Worm (Caenorhabditis elegans): Measurements from ENCODE around the gene nhr-103.

nhr-103 gene

DNA sequence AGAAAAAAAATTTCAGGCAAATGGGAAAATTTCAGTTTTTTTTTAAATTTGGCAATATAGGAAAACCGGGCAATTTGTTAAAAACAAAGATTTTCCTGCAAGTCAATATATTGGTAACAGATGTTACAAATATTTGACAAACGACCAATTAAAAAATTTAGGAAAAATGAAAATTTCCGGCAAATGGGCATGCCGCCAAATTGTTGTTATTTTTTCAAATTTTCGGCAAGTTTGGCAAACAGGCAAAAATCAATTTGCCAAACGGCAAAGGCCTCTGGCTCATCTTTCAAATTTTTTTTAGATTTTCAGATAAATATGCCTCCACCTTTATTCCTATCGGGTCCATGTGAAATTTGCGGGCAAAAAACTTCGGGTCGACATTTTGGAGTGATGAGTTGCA, 3.5 kb upstream of the nhr-103 start, which contains the start of gene nhr-128:
Gene nhr-128, plus strand, starts transcription at position 301 of the 400 bp plus-strand sequence.
- no peak for TF ChIP-seq mml-1 (tag; optimal IDR thresholded peaks at IDR 0.05)
- TF ChIP-seq pqm-1 (tag; optimal IDR thresholded peaks at IDR 0.05) = no peak
- no peak for TF ChIP-seq ceh-28 (tag; optimal IDR thresholded peaks at IDR 0.05)
- no peak for TF ChIP-seq elt-1 (tag; optimal IDR thresholded peaks at IDR 0.05)
- no peak for TF ChIP-seq ZK546.5 (tag; optimal IDR thresholded peaks at IDR 0.05)
- TF ChIP-seq nhr-12 (tag; optimal IDR thresholded peaks at IDR 0.05) = no peak
- no peak for TF ChIP-seq nhr-67 (tag; optimal IDR thresholded peaks at IDR 0.05)
- no peak for TF ChIP-seq lin-15B (tag; optimal IDR thresholded peaks at IDR 0.05)
- no peak for TF ChIP-seq nhr-43 (tag; optimal IDR thresholded peaks at IDR 0.05; ENCODE audit: poor library complexity, severe bottlenecking)
- no peak for TF ChIP-seq lsy-12 (tag; optimal IDR thresholded peaks at IDR 0.05)
- no peak for TF ChIP-seq pha-4 (tag; optimal IDR thresholded peaks at IDR 0.05)
- no peak for TF ChIP-seq nhr-237 (tag; optimal IDR thresholded peaks at IDR 0.05)
- TF ChIP-seq fkh-10 (GFP tag; optimal IDR thresholded peaks at IDR 0.05) = no peak
- no peak for TF ChIP-seq nfya-1 (tag; optimal IDR thresholded peaks at IDR 0.05; ENCODE audit: insufficient read depth)
- TF ChIP-seq nhr-28 (tag; optimal IDR thresholded peaks at IDR 0.05) = no peak
- no peak for TF ChIP-seq nhr-11 (tag; optimal IDR thresholded peaks at IDR 0.05)

DNA sequence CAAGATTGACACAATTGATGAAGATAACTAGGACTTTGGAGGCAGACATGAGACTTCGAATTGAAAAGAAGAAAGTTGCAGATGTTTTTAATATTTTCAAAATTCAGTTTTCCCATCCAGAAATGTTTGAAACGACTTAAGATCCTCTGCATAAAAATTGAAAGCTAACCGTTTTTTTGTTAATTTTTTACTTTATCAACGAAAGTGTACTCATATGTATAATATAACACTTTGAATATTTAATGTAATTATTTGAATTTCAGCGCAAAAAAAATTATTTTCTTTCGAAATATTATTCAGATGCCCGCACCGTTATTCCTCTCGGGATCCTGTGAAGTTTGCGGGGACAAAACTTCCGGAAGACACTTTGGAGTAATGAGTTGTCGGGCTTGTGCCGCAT, 1.7 kb downstream of the nhr-103 start, which contains the start of gene nhr-18:
Gene nhr-18, plus strand, starts transcription at position 301 of the 400 bp plus-strand sequence.
- TF ChIP-seq nhr-67 (tag; optimal IDR thresholded peaks at IDR 0.05) = no peak
- TF ChIP-seq nhr-76 (tag; optimal IDR thresholded peaks at IDR 0.05) = no peak
- TF ChIP-seq ztf-11 (tag; optimal IDR thresholded peaks at IDR 0.05) = no peak
- TF ChIP-seq zag-1 (tag; optimal IDR thresholded peaks at IDR 0.05) = no peak

DNA sequence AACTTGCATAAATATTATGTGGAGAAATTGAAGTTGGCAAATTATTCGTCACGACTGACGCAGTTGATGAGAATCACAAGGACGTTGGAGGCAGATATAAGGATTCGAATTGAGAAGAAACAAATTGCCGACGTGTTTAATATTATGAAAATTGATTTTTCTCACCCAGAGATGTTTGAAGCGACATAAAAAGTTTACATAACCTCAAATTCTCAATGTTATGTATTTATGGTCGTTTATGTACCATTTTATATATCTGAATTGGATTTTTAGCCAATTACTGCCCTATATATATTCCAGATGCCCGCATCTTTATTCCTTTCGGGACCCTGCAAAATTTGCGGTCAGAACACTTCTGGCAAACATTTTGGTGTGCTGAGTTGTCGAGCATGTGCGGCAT, 3.6 kb downstream of the nhr-103 start, which contains the start of gene nhr-126:
Gene nhr-126, plus strand, starts transcription at position 301 of the 400 bp plus-strand sequence.
- TF ChIP-seq lin-15B (tag; optimal IDR thresholded peaks at IDR 0.05) (no peak), nfya-1 (tag; optimal IDR thresholded peaks at IDR 0.05; ENCODE audit: insufficient read depth) (no peak), daf-12 (tag; optimal IDR thresholded peaks at IDR 0.05) (no peak), pqm-1 (tag; optimal IDR thresholded peaks at IDR 0.05) (no peak), nhr-237 (tag; optimal IDR thresholded peaks at IDR 0.05) (no peak), ztf-4 (tag; optimal IDR thresholded peaks at IDR 0.05) (no peak), unc-62 (GFP tag; optimal IDR thresholded peaks at IDR 0.05) (no peak), nhr-43 (tag; optimal IDR thresholded peaks at IDR 0.05; ENCODE audit: poor library complexity, severe bottlenecking) (no peak), lsy-12 (tag; optimal IDR thresholded peaks at IDR 0.05) (no peak), ceh-28 (tag; optimal IDR thresholded peaks at IDR 0.05) (no peak)

DNA sequence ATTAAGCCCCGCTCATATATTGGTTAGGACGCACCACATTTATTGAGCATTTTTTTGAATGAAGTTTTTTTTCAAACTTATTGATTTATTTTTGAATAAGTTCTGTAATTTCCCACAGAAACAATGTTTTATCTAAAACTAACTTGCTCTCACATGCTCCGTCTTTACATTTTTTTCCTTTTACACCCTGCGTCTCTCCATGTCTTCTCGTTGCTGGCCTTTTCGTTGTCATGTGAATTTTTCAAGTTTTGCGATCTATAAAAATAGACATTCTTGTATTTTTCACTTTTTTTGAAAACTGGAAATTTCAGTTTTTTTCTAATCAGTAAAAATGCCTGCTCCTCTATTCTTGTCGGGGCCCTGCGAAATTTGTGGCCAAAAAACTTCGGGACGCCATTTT, 5.7 kb downstream of the nhr-103 start, which contains the start of gene nhr-134:
Gene nhr-134, plus strand, starts transcription at position 312 of the 400 bp plus-strand sequence.
- TF ChIP-seq pha-4 (tag; optimal IDR thresholded peaks at IDR 0.05) (peak; percentile 63), ceh-16 (tag; optimal IDR thresholded peaks at IDR 0.05) (no peak), snpc-4 (tag; optimal IDR thresholded peaks at IDR 0.05) (peak; percentile 34), elt-2 (tag; optimal IDR thresholded peaks at IDR 0.05) (peak; percentile 53)

DNA sequence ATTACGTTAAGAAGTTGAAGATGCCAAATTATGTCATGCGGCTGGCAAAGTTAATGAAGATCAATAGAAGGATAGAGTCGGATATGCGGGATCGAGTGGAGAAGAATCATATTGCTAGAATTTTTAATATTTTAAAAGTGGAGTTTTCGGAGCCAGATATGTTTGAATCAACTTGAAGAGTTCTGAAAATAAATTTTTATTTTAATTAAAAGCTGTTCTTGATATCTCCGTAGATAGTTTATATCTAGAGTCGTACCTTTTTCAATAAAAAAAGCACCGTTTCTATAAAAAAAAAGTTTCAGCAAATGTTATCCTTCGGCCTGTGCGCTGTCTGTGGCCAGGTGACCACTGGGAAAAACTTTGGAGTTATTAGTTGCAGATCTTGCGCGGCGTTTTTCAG, 7.9 kb downstream of the nhr-103 start, which contains the start of gene nhr-96:
Gene nhr-96, plus strand, starts transcription at position 301 of the 400 bp plus-strand sequence.
- TF ChIP-seq lin-15B (tag; optimal IDR thresholded peaks at IDR 0.05) (no peak), pqm-1 (tag; optimal IDR thresholded peaks at IDR 0.05) (no peak), nhr-43 (tag; optimal IDR thresholded peaks at IDR 0.05; ENCODE audit: poor library complexity, severe bottlenecking) (no peak), R02D3.7 (tag; optimal IDR thresholded peaks at IDR 0.05) (no peak), nfya-1 (tag; optimal IDR thresholded peaks at IDR 0.05; ENCODE audit: insufficient read depth) (no peak), lin-39 (tag; optimal IDR thresholded peaks at IDR 0.05) (no peak), jun-1 (tag; optimal IDR thresholded peaks at IDR 0.05) (no peak), zag-1 (tag; optimal IDR thresholded peaks at IDR 0.05) (no peak), hmg-11 (tag; optimal IDR thresholded peaks at IDR 0.05) (no peak), elt-2 (tag; optimal IDR thresholded peaks at IDR 0.05) (no peak), elt-1 (tag; optimal IDR thresholded peaks at IDR 0.05) (no peak), pha-4 (tag; optimal IDR thresholded peaks at IDR 0.05) (no peak), nhr-11 (tag; optimal IDR thresholded peaks at IDR 0.05) (no peak), ztf-4 (tag; optimal IDR thresholded peaks at IDR 0.05) (no peak), ceh-82 (tag; optimal IDR thresholded peaks at IDR 0.05) (no peak), nhr-12 (tag; optimal IDR thresholded peaks at IDR 0.05) (no peak), nhr-25 (tag; optimal IDR thresholded peaks at IDR 0.05) (no peak), ama-1 (optimal IDR thresholded peaks at IDR 0.05) (no peak), nhr-28 (tag; optimal IDR thresholded peaks at IDR 0.05) (no peak)

All from whole organism, L3 larva.